Worm (Caenorhabditis elegans) whole organism, L2 larva: Measurements from ENCODE around the gene F49F1.11.

ENCODE experiments used
- ama-1 ChIP-seq: fragments of 150-350 bp; optimal IDR thresholded peaks from 2 replicates; lab custom pipeline; 2018; ENCODE audit warnings: inconsistent platforms
- blmp-1 ChIP-seq: sonication (generic microtip); optimal IDR thresholded peaks from 2 replicates; lab custom pipeline; 2017; ENCODE audit warnings: missing genetic modification characterization, mild to moderate bottlenecking, missing compliant biosample characterization, antibody characterized with exemption, moderate library complexity; ENCODE audit not compliant: insufficient read depth
- egl-27 ChIP-seq: sonication (generic microtip); optimal IDR thresholded peaks from 3 replicates; lab custom pipeline; 2017; ENCODE audit warnings: missing biosample characterization, missing genetic modification reagents, missing genetic modification characterization
- fos-1 ChIP-seq: fragments of 150-350 bp; optimal IDR thresholded peaks from 2 replicates; lab custom pipeline; 2014; ENCODE audit warnings: missing biosample characterization, missing genetic modification characterization
- gmeb-1 ChIP-seq: fragments of 150-350 bp; optimal IDR thresholded peaks from 2 replicates; lab custom pipeline; 2014; ENCODE audit warnings: missing biosample characterization, missing genetic modification characterization
- nhr-237 ChIP-seq: fragments of 150-350 bp; optimal IDR thresholded peaks from 2 replicates; lab custom pipeline; 2014; ENCODE audit warnings: missing biosample characterization, missing genetic modification characterization

ce11 chrIV:4141311-4141710 is at the start of gene F49F1.11:
- no peak for TF ChIP-seq egl-27 (tag; lab: Kevin White, UChicago)
- TF ChIP-seq fos-1 (tag; lab: Kevin White, UChicago), result no peak
- TF ChIP-seq ama-1, result no peak
- TF ChIP-seq blmp-1 (tag; lab: Kevin White, UChicago), result no peak
- no peak for TF ChIP-seq gmeb-1 (tag; lab: Kevin White, UChicago)
- no peak for TF ChIP-seq nhr-237 (tag; lab: Kevin White, UChicago)
